Worm (Caenorhabditis elegans): ENCODE results near the gene F41E6.7.
"Not testable (repeated sequence)": the region's sequence is repeated elsewhere in the genome, so short reads cannot be mapped to it uniquely, and the experiment has no call there.

Gene F41E6.7

ce11 chrV:8580961-8581360 lies 18.1 kb downstream of the F41E6.7 start, which contains the start of gene C10B5.1:
C10B5.1 (plus strand) TSS chrV:8581261.
- TF ChIP-seq unc-62 (GFP tag; optimal IDR thresholded peaks at IDR 0.05): no peak

ce11 chrV:8574762-8575161 lies 24.3 kb downstream of the F41E6.7 start, which contains the start of gene F25G6.1:
F25G6.1 (plus strand) TSS chrV:8575062.
- not testable (repeated sequence) for TF ChIP-seq unc-62 (GFP tag; optimal IDR thresholded peaks at IDR 0.05)

ce11 chrV:8569841-8570361 lies 29.2 kb downstream of the F41E6.7 start, which contains the start of the genes F25G6.9 and symk-1:
F25G6.9 (minus strand) TSS chrV:8570000.
symk-1 (plus strand) TSS chrV:8570311.
- no peak for TF ChIP-seq unc-62 (GFP tag; optimal IDR thresholded peaks at IDR 0.05)

ce11 chrV:8569172-8569571 lies 29.9 kb downstream of the F41E6.7 start:
- no peak for TF ChIP-seq unc-62 (GFP tag; optimal IDR thresholded peaks at IDR 0.05)

ce11 chrV:8565075-8565474 lies 34.0 kb downstream of the F41E6.7 start, which contains the start of gene F25G6.8:
F25G6.8 (minus strand) TSS chrV:8565175.
- no peak for TF ChIP-seq unc-62 (GFP tag; optimal IDR thresholded peaks at IDR 0.05)

ce11 chrV:8560916-8561315 lies 38.2 kb downstream of the F41E6.7 start, which contains the start of gene acr-16:
acr-16 (plus strand) TSS chrV:8561216.
- TF ChIP-seq unc-62 (GFP tag; optimal IDR thresholded peaks at IDR 0.05): no peak

- no peak for TF ChIP-seq unc-62 (GFP tag; optimal IDR thresholded peaks at IDR 0.05)
Observed at ce11 chrV:8555955-8556354, 43.1 kb downstream of the F41E6.7 start.

ce11 chrV:8552460-8552859 lies 46.6 kb downstream of the F41E6.7 start, which contains the start of gene acr-15:
acr-15 (plus strand) TSS chrV:8552695.
- no peak for TF ChIP-seq unc-62 (GFP tag; optimal IDR thresholded peaks at IDR 0.05)

ce11 chrV:8548989-8549388 lies 50.1 kb downstream of the F41E6.7 start, which contains the start of gene stdh-4:
stdh-4 (plus strand) TSS chrV:8549289.
- no peak for TF ChIP-seq unc-62 (GFP tag; optimal IDR thresholded peaks at IDR 0.05)

Data from whole organism, dauer.